Worm (Caenorhabditis elegans) whole organism, young adult: ENCODE results near the gene Y54G2A.40.
"Not testable (repeated sequence)": the region's sequence is repeated elsewhere in the genome, so short reads cannot be mapped to it uniquely, and the experiment has no call there.

Experiments
- B0336.3 ChIP-seq: fragments of 200-800 bp; sonication (Bioruptor generic); IDR thresholded peaks from 2 replicates; pipeline ENCODE4 v1.3.6; 2022; ENCODE audit warnings: missing genetic modification characterization, missing compliant biosample characterization
- C17E4.6 ChIP-seq: fragments of 200-800 bp; sonication (Bioruptor generic); IDR thresholded peaks from 2 replicates; pipeline ENCODE4 v1.3.6; 2022; ENCODE audit warnings: missing genetic modification reagents, missing genetic modification characterization, missing compliant biosample characterization
- D2030.7 ChIP-seq: fragments of 200-800 bp; sonication (Bioruptor generic); IDR thresholded peaks from 2 replicates; pipeline ENCODE4 v1.3.6; 2022; ENCODE audit warnings: missing genetic modification reagents, missing genetic modification characterization, missing compliant biosample characterization
- F10E7.11 ChIP-seq: sonication (generic microtip); optimal IDR thresholded peaks from 2 replicates; lab custom pipeline; 2017; ENCODE audit warnings: mild to moderate bottlenecking, missing genetic modification characterization, moderate library complexity, missing compliant biosample characterization
- F33H1.4 ChIP-seq: fragments of 200-800 bp; sonication (Bioruptor generic); IDR thresholded peaks from 2 replicates; pipeline ENCODE4 v1.3.6; 2022; ENCODE audit warnings: missing genetic modification reagents, missing genetic modification characterization, missing compliant biosample characterization
- F39B2.1 ChIP-seq: fragments of 200-800 bp; sonication (Bioruptor generic); IDR thresholded peaks from 2 replicates; pipeline ENCODE4 v1.3.6; 2022; ENCODE audit warnings: missing genetic modification reagents, missing genetic modification characterization, missing compliant biosample characterization
- F52B5.7 ChIP-seq: sonication (generic microtip); optimal IDR thresholded peaks from 2 replicates; lab custom pipeline; 2016; ENCODE audit warnings: mild to moderate bottlenecking, missing genetic modification characterization, missing compliant biosample characterization
- F57C9.4 ChIP-seq: sonication (generic microtip); optimal IDR thresholded peaks from 2 replicates; lab custom pipeline; 2017; ENCODE audit warnings: mild to moderate bottlenecking, missing genetic modification characterization, missing compliant biosample characterization
- aptf-3 ChIP-seq: fragments of 200-800 bp; sonication (Bioruptor generic); IDR thresholded peaks from 2 replicates; pipeline ENCODE4 v1.3.6; 2022; ENCODE audit warnings: missing genetic modification characterization, missing compliant biosample characterization
- attf-3 ChIP-seq: fragments of 200-800 bp; sonication (Bioruptor generic); conservative IDR thresholded peaks from 2 replicates; pipeline ENCODE4 v1.3.6; 2022; ENCODE audit warnings: missing genetic modification reagents, missing genetic modification characterization, missing compliant biosample characterization
- attf-5 ChIP-seq: fragments of 200-800 bp; sonication (Bioruptor generic); optimal IDR thresholded peaks from 2 replicates; lab custom pipeline; 2018; ENCODE audit warnings: mild to moderate bottlenecking, missing genetic modification characterization, missing compliant biosample characterization
- bed-1 ChIP-seq: fragments of 200-800 bp; sonication (Bioruptor generic); IDR thresholded peaks from 2 replicates; pipeline ENCODE4 v1.3.6; 2022; ENCODE audit warnings: missing genetic modification reagents, missing genetic modification characterization, missing compliant biosample characterization
- ccch-3 ChIP-seq: fragments of 200-800 bp; sonication (Bioruptor generic); optimal IDR thresholded peaks from 2 replicates; lab custom pipeline; 2018; ENCODE audit warnings: mild to moderate bottlenecking, missing genetic modification characterization, missing compliant biosample characterization
- cebp-1 ChIP-seq, 2 experiments: fragments of 200-800 bp in 1 of 2; sonication (Bioruptor generic) in 1 of 2; sonication (generic microtip) in 1 of 2; IDR thresholded peaks in 1 of 2; optimal IDR thresholded peaks in 1 of 2; 2 replicates each; pipeline versions ENCODE4 v1.3.6 to Lab custom; 2017 to 2022; ENCODE audit warnings: missing compliant biosample characterization in 2 of 2, missing genetic modification characterization in 2 of 2, mild to moderate bottlenecking in 1 of 2, missing genetic modification reagents in 1 of 2, moderate library complexity in 1 of 2
- ceh-100 ChIP-seq: fragments of 200-800 bp; sonication (Bioruptor generic); IDR thresholded peaks from 2 replicates; pipeline ENCODE4 v1.3.6; 2022; ENCODE audit warnings: missing genetic modification reagents, missing genetic modification characterization, missing compliant biosample characterization
- ceh-79 ChIP-seq: sonication (generic microtip); optimal IDR thresholded peaks from 2 replicates; lab custom pipeline; 2017; ENCODE audit warnings: mild to moderate bottlenecking, missing genetic modification characterization, missing compliant biosample characterization
- ceh-91 ChIP-seq: fragments of 200-800 bp; sonication (Bioruptor generic); IDR thresholded peaks from 2 replicates; pipeline ENCODE4 v1.3.6; 2022; ENCODE audit warnings: missing genetic modification reagents, missing genetic modification characterization, missing compliant biosample characterization
- efl-1 ChIP-seq: fragments of 150-350 bp; optimal IDR thresholded peaks from 2 replicates; lab custom pipeline; 2014; ENCODE audit warnings: missing biosample characterization, missing genetic modification reagents, missing genetic modification characterization
- ekl-4 ChIP-seq: fragments of 200-800 bp; sonication (Bioruptor generic); IDR thresholded peaks from 2 replicates; pipeline ENCODE4 v1.3.6; 2022; ENCODE audit warnings: missing genetic modification reagents, missing genetic modification characterization, missing compliant biosample characterization
- hlh-12 ChIP-seq: sonication (generic microtip); optimal IDR thresholded peaks from 2 replicates; lab custom pipeline; 2016; ENCODE audit warnings: missing genetic modification characterization, missing compliant biosample characterization
- hsf-1 ChIP-seq: fragments of 200-800 bp; sonication (Bioruptor generic); IDR thresholded peaks from 2 replicates; pipeline ENCODE4 v1.3.6; 2022; ENCODE audit warnings: missing genetic modification reagents, missing genetic modification characterization, missing compliant biosample characterization
- let-607 ChIP-seq, 2 experiments: fragments of 200-800 bp in 1 of 2; sonication (Bioruptor generic) in 1 of 2; sonication (generic microtip) in 1 of 2; optimal IDR thresholded peaks; 2 replicates each; lab custom pipeline; 2016 to 2018; ENCODE audit warnings: mild to moderate bottlenecking in 2 of 2, missing compliant biosample characterization in 2 of 2, missing genetic modification characterization in 2 of 2, moderate library complexity in 2 of 2, missing genotype in 1 of 2
- lin-40 ChIP-seq: sonication (generic microtip); optimal IDR thresholded peaks from 2 replicates; lab custom pipeline; 2016; ENCODE audit warnings: missing genetic modification characterization, mild to moderate bottlenecking, missing compliant biosample characterization, missing genotype, missing genetic modification reagents
- lsl-1 ChIP-seq: fragments of 200-800 bp; sonication (Bioruptor generic); optimal IDR thresholded peaks from 2 replicates; lab custom pipeline; 2018; ENCODE audit warnings: mild to moderate bottlenecking, missing genetic modification characterization, moderate library complexity, missing compliant biosample characterization
- madf-10 ChIP-seq: sonication (generic microtip); optimal IDR thresholded peaks from 2 replicates; lab custom pipeline; 2016; ENCODE audit warnings: mild to moderate bottlenecking, missing genetic modification characterization, missing compliant biosample characterization
- madf-6 ChIP-seq: fragments of 200-800 bp; sonication (Bioruptor generic); IDR thresholded peaks from 2 replicates; pipeline ENCODE4 v1.3.6; 2022; ENCODE audit warnings: missing genetic modification reagents, missing genetic modification characterization, missing compliant biosample characterization
- madf-8 ChIP-seq: fragments of 200-800 bp; sonication (Bioruptor generic); conservative IDR thresholded peaks from 2 replicates; pipeline ENCODE4 v1.3.6; 2022; ENCODE audit warnings: missing genetic modification reagents, missing genetic modification characterization, missing compliant biosample characterization
- mcd-1 ChIP-seq: fragments of 200-800 bp; sonication (Bioruptor generic); IDR thresholded peaks from 2 replicates; pipeline ENCODE4 v1.3.6; 2022; ENCODE audit warnings: missing genetic modification reagents, missing genetic modification characterization, missing compliant biosample characterization
- nhr-120 ChIP-seq: fragments of 200-800 bp; sonication (Bioruptor generic); IDR thresholded peaks from 2 replicates; pipeline ENCODE4 v1.3.6; 2022; ENCODE audit warnings: missing genetic modification characterization, missing compliant biosample characterization
- tbp1 ChIP-seq: fragments of 200-800 bp; sonication (Bioruptor generic); optimal IDR thresholded peaks from 2 replicates; lab custom pipeline; 2018; ENCODE audit warnings: mild to moderate bottlenecking, missing genetic modification characterization, missing compliant biosample characterization
- tlf-1 ChIP-seq: fragments of 200-800 bp; sonication (Bioruptor generic); optimal IDR thresholded peaks from 2 replicates; lab custom pipeline; 2018; ENCODE audit warnings: mild to moderate bottlenecking, missing genetic modification characterization, missing compliant biosample characterization
- unc-62 ChIP-seq: fragments of 150-350 bp; optimal IDR thresholded peaks from 2 replicates; lab custom pipeline; 2014; ENCODE audit warnings: missing biosample characterization, missing genetic modification reagents, missing genetic modification characterization
- xnd-1 ChIP-seq: sonication (generic microtip); optimal IDR thresholded peaks from 2 replicates; lab custom pipeline; 2016; ENCODE audit warnings: missing genotype, missing genetic modification reagents, missing genetic modification characterization, missing compliant biosample characterization
- zfh-2 ChIP-seq: fragments of 200-800 bp; sonication (Bioruptor generic); conservative IDR thresholded peaks from 2 replicates; pipeline ENCODE4 v1.3.6; 2022; ENCODE audit warnings: missing genetic modification reagents, missing genetic modification characterization, missing compliant biosample characterization

Y54G2A.40 gene

ce11 chrIV:2892787-2893485, 46.7 kb downstream of the Y54G2A.40 start (continued):
- no peak for TF ChIP-seq F57C9.4 (tag; lab: Kevin White, UChicago)
- no peak for TF ChIP-seq unc-62
- TF ChIP-seq aptf-3 (GFP tag; lab: Robert Waterston, UW), result no peak
- TF ChIP-seq hlh-12 (tag; lab: Kevin White, UChicago), result no peak
- peak; percentile 83 to 84 for TF ChIP-seq let-607 (tag; optimal IDR thresholded peaks at IDR 0.05; lab: Kevin White, UChicago)
- TF ChIP-seq B0336.3 (GFP tag; lab: Robert Waterston, UW), result no peak
- TF ChIP-seq mcd-1 (GFP tag; lab: Robert Waterston, UW), result no peak
- TF ChIP-seq lin-40 (tag; lab: Kevin White, UChicago), result no peak
- no peak for TF ChIP-seq ekl-4
- peak; percentile 56 for TF ChIP-seq D2030.7 (GFP tag; lab: Robert Waterston, UW)
- no peak for TF ChIP-seq bed-1
- no peak for TF ChIP-seq hsf-1
- TF ChIP-seq ceh-79 (tag; lab: Kevin White, UChicago), result no peak
- TF ChIP-seq cebp-1 (GFP tag; IDR thresholded peaks at IDR 0.05; lab: Robert Waterston, UW), result no peak
- peak; percentile 83 for TF ChIP-seq cebp-1 (tag; optimal IDR thresholded peaks at IDR 0.05; lab: Kevin White, UChicago)
- no peak for TF ChIP-seq madf-10 (tag; lab: Kevin White, UChicago)
- TF ChIP-seq tbp1 (GFP tag; lab: Kevin White, UChicago), result no peak
- TF ChIP-seq nhr-120 (GFP tag; lab: Robert Waterston, UW), result no peak
- TF ChIP-seq ceh-100 (GFP tag; lab: Robert Waterston, UW), result no peak
- TF ChIP-seq madf-6, result peak; percentile 72
- no peak for TF ChIP-seq attf-3 (GFP tag; lab: Robert Waterston, UW)
- TF ChIP-seq attf-5, result no peak
- no peak for TF ChIP-seq tlf-1
- no peak for TF ChIP-seq zfh-2
- no peak for TF ChIP-seq F10E7.11 (tag; lab: Kevin White, UChicago)

ce11 chrIV:2893486-2893842, 47.2 kb downstream of the Y54G2A.40 start:
- TF ChIP-seq ccch-3 (GFP tag; lab: Kevin White, UChicago) (no peak), madf-8 (GFP tag; lab: Robert Waterston, UW) (peak; percentile 26; the same call in 1 of the 2 replicates), tbp1 (GFP tag; lab: Kevin White, UChicago) (no peak), madf-6 (peak; percentile 75), D2030.7 (GFP tag; lab: Robert Waterston, UW) (peak; percentile 62), F33H1.4 (GFP tag; lab: Robert Waterston, UW) (peak; percentile 84), C17E4.6 (GFP tag; lab: Robert Waterston, UW) (no peak), xnd-1 (peak; percentile 3), efl-1 (GFP tag; lab: Kevin White, UChicago) (peak; percentile 18), lsl-1 (GFP tag; lab: Kevin White, UChicago) (peak; percentile 91), ceh-91 (GFP tag; lab: Robert Waterston, UW) (0 out of 2 replicates have a peak, but pooled peaks have one; percentile 27)

- TF ChIP-seq ekl-4; F52B5.7 (tag; lab: Kevin White, UChicago); F39B2.1 (GFP tag; lab: Robert Waterston, UW): not testable (repeated sequence)
Observed at ce11 chrIV:2894630-2895029, 48.4 kb downstream of the Y54G2A.40 start, which contains the start of gene Y54G2A.19. Y54G2A.19 (minus strand) TSS chrIV:2894730.
